Fruit fly (Drosophila melanogaster): Measurements from ENCODE around the gene CG10581.

CG10581 gene

DNA sequence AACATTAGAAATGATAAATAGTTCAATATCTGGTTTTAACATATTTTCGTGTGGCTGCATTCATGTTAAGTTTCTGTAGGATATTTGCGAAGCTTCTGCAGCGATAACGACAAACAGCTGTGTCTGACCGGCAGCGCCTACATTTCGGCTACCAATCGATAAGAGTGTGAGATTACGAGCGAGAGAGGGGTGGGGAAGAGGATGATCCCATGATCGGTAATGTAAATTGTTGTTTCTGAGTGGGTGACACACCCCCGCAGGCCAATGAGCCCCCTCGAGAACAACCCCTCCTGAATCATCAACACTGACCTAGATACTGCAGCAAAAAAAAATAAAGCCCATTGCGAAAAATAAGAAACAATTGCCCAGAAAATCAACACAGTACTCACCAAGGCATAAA, 9.4 kb downstream of the CG10581 start:
- TF ChIP-seq CG8478 (optimal IDR thresholded peaks at IDR 0.05), result no peak
- no peak for TF ChIP-seq CTCF (optimal IDR thresholded peaks at IDR 0.05)

DNA sequence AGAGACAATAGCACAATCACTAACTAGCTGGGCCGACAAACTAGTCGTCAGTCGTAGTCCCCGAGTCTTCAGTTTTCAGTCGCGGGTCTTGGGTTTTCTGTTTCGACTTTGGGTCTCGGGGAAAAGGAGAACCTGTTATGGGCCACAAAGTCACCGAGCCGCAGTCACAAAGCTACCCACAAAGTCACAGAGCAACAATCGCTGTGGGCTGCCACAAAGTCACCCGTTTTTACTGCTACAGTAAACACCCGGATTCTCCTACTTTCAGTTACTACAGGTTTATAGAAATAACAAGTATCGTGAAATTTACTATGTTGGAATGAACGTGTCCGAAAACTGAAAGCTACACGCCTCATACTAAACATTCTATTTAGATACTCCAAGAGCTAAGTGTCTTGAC, 10.2 kb downstream of the CG10581 start:
- TF ChIP-seq CG8478 (optimal IDR thresholded peaks at IDR 0.05) (no peak), CTCF (optimal IDR thresholded peaks at IDR 0.05) (no peak)

DNA sequence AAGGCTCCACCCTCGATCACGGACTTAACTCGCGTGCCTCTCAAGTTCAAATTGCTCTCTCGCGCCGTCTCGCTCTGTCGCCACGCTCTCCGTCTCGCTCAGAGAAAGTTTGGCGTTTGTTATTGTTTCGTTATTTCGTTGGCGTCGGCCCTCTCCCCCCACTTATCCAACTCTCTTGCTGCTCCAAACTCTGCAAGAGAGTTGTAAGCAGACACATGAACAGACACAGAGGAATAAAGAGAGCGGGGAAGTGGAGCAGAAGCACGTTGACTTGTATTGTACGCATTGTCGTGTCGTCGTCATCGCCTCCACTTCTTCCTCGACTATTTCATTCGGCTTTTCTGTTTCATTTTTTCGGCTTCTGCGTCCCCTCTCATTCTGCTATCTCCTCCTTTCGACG, 10.6 kb downstream of the CG10581 start:
- TF ChIP-seq CTCF (optimal IDR thresholded peaks at IDR 0.05), result no peak
- TF ChIP-seq CG8478 (optimal IDR thresholded peaks at IDR 0.05), result no peak

DNA sequence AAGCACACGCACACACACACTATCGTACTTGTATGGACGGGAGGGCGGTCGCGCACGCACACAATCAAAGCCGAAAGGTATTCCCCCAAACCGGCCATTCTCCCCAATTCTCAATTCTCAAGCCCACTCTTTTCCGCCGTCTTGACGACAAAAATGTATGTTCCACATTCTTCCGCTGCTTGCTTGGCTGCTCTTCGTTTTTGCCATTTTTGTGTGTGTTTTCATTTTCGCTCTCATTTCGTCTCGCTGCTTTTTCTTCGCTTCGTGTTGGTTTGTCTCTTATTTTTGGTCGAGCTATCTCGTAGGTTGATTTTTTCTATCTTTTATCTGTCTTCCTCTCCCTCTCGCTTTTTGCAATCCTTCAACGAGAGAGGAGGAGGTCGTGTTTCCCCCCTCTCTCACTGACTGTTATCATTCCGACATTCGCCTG, 19.5 kb downstream of the CG10581 start:
- TF ChIP-seq CTCF (optimal IDR thresholded peaks at IDR 0.05) (no peak), CG8478 (optimal IDR thresholded peaks at IDR 0.05) (no peak)

DNA sequence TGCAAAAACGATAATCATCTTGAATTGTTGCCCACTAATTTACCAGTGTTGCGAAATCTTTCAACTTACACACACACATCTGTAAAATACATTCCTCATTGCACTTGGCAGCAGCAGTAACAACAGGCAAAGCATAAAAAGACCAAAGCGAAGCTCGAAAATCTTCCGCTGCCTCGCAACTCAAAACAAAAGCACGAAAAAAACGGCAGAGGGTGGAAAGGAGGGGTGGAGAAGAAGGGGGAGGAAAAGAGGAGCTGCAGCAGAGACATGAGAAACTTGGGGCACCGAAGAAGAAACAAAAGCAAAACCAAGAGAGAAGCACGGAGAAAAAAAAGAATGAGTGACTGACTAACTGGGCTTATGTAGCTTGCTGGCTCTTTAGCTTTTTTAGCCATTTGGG, 20.5 kb downstream of the CG10581 start:
- TF ChIP-seq CTCF (optimal IDR thresholded peaks at IDR 0.05) (no peak), CG8478 (optimal IDR thresholded peaks at IDR 0.05) (no peak)

DNA sequence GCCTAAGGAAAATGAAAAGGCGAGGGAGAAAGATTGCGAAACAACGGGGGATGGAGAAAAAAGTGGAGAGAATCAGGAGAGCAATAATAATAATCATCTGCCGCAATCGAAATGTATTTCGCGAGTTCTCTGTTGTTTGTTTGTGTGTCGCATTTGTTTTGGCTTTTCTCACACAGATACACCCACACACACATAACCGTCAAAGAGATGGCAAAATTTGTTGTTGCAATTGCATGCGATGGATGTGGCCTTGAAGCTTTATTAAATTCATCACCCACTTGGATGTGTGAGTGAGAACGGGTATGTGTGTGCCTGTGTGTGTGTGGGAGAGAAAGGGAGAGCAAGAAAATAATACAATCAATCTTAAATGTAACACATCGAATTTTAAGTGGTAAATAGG, 22.3 kb downstream of the CG10581 start:
- no peak for TF ChIP-seq CTCF (optimal IDR thresholded peaks at IDR 0.05)
- TF ChIP-seq CG8478 (optimal IDR thresholded peaks at IDR 0.05), result no peak

DNA sequence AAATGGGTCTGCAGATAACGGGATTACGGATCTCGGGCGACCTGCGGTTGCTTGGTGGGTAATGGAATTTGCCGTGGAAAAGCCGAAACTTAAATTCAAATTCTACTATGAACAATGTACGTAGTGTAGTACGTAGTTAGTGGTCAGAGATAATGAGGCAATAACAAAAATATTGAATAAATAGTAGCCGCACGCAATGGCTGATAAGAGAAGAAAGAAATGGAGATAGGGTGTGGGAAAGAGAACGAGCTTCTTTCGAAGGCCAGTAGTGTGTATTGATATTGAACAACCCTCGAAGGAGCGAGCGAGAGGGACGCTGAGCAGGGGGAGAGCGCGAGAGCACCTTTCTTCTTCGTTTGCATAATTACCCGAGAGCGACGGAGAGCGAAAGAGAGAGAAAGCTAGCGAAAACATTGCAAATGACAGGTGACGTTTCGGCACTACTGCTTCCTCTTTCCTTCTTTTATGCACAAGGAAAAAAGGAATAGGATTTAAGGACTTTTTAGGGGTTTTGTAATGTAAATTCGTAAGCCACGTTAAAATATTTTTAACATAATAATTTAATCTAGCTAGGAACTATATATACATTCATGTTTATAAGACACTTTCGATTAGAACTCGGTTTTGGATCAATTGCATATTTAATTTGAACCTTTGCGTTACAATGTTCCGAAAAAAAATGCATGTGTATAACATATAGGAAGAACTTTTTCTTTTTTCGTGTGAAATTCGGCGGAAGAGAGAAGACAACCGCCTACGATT, 23.0 kb downstream of the CG10581 start:
- no peak for TF ChIP-seq CG8478 (optimal IDR thresholded peaks at IDR 0.05)
- no peak for TF ChIP-seq CTCF (optimal IDR thresholded peaks at IDR 0.05)

DNA sequence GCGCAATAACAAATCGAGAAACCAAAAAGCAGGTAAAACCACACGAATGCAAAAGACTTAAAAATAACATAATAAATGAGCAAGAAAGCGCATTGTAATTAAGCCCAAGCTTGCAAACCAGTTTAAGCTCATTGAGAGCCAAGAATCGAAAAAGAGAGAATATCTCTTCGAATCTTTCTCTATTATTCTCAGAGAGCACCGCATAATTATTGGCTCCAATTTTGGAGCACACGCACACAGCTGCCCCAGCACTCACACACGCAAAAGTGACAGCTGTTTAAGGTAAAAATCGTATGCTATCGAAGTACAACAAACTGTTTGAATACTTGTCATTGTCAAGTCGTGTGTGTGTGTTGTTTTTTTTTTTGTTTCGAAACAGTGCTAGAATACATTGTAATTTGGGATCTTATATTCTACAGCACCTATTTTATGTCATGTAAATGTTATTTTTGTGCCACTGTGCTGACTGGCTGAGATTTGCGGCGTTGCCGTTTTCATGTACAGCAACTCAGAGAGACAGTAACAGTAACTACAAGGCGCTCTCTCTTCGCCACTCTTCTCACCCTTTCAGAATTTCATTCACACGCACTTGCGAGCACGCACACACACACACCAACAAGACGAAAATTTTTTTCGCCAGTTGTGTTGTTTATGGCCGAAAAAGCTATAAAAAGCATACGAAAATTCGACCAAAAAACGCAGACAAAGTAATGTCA, 24.4 kb downstream of the CG10581 start:
- no peak for TF ChIP-seq CG8478 (optimal IDR thresholded peaks at IDR 0.05)
- no peak for TF ChIP-seq CTCF (optimal IDR thresholded peaks at IDR 0.05)

DNA sequence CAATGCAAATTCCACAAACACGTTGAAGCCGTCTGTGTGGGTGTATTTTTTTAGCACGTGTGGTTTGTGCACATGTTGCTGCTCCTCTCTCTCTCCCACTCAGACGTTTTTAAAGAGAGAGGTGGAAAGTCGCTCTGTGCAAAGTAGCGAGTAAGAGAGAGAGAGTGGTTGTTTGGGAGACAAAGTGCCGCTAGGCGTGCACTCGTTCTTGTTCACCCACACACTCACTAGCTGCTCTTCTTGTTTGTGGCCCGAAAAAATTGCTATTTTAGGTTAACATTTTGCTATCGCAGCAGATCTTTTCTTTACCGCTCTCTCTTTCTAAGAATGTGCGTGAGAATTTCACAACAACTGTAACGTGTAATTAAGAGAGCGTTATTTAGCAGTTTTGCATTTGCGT, 25.1 kb downstream of the CG10581 start:
- TF ChIP-seq CTCF (optimal IDR thresholded peaks at IDR 0.05), result no peak
- no peak for TF ChIP-seq CG8478 (optimal IDR thresholded peaks at IDR 0.05)

DNA sequence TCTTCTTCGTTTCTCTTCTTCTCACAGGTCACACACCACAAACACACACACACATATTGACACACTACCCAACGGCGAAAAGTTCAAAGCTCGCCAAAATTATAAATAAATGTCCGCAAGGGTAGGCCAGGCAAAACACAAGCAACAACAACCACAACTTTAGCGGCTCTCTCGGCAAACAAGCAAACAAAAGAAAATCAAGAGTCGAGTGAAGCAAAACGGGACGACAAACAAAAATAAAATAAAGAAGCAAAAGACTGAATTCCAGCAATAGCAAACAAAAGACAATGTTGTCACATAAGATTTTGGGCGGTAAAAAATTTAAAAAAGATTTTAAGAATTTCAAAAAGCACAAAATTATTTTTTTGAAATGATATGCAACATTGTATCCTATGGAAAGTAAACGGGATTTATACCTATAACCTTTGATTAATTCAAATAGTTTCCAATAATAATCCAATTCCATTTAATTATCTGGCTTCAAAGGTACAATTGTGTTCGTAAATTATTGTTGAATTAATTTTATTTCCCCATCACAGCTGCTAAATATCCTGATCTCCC, 25.7 kb downstream of the CG10581 start:
- TF ChIP-seq CG8478 (optimal IDR thresholded peaks at IDR 0.05), result no peak

DNA sequence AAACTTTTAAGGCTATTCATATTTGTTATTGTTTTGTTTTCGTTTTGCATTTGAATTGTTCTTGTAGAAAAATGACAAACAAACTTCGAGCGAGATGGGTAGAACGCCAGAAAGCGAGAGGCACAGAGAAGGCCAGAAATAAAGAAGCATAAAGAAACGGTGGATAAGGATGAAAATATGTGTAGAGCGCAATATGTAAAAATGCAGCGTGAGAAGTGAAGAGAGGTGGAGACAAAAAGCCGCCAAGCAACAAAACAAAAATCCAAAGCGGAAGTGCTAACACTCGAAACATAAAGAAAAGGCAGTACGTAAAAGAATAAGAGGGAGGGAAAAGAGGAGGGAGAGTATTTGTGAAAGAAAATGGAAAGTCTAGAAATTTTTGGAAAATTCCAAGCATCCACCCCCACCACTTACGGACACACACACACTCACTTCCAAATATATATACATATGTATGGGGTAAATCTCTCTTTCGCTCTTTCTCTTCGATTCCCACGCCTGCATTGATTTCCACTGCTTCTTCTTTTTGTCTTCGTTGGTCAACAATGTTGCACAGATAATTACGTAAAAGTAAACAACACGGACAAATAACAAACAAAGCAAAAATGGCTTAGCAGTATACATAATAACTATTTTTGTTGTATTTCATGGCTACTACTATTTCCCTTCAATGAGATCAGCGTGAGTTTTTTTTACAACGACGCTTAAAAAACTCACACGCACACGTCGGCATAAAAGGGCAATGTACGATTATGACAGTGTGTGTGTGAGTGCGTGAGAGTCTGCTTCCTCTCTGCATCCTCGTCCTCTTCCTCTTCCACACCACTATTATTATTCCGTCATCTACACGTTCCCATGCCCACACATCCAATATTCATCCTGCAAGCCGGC, 26.4 kb downstream of the CG10581 start:
- no peak for TF ChIP-seq CTCF (optimal IDR thresholded peaks at IDR 0.05)
- TF ChIP-seq CG8478 (optimal IDR thresholded peaks at IDR 0.05), result no peak

DNA sequence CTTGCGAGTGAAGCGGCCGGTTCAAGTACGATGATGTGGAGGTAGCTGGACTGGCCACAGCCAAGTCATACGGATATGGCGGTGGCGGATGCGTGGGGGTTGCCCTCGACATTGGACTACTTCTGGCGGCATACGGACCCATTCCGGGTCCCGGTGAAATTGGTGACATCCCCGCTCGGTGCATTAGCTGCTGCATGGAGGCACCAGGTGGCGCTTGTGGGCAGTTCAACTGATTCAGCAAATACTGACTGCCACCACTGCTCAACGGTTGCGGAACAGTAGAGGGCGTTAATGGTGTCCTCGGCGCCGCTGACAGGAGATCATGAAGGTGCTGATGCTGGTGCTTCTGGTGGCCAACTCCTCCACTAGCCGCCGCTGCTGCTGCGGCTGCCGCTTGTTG, 34.4 kb downstream of the CG10581 start:
- TF ChIP-seq CG8478 (optimal IDR thresholded peaks at IDR 0.05) (no peak), CTCF (optimal IDR thresholded peaks at IDR 0.05) (peak; percentile 48 to 56)

DNA sequence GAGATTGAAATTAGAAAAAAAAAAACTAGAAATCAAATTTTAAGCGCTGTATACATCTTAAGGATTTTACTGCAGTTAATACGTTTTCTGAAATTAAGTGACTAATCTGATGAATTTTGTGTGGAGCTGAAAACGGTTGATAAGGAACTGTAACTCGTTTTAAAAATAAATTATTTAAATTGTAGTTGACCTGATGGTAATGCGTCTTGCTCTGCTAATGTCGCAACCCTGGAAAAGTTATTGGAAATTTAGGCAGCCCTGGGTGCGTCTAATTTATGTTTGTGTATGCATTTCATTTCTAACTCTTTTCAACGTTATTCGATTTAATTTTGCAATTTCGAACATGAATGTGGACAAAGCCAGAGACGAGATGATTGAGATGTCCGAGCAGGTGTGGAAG, 42.6 kb downstream of the CG10581 start, which contains the start of gene CG12984:
CG12984 (plus strand) TSS at position 301 of the 400 bp plus-strand sequence.
- TF ChIP-seq CTCF (optimal IDR thresholded peaks at IDR 0.05) (no peak), CG8478 (optimal IDR thresholded peaks at IDR 0.05) (no peak)

DNA sequence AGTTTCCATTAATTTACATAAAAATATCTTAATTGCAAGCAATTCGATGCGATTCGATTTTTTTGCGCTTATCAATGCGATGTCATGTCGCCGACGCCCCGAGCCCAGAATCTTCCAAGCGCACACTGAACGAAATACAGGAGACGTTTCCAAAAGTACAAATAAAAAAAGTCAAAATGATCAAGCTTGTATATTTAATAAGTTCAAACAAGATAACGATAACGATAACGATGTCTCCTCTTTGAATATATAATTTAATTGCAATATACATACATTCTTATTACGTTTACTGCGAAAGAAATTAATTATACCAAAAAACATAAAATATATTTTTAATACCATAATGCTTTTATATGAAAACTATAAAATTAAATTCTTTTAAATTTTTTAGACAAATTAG, 43.8 kb downstream of the CG10581 start:
- TF ChIP-seq CTCF (optimal IDR thresholded peaks at IDR 0.05), result no peak
- no peak for TF ChIP-seq CG8478 (optimal IDR thresholded peaks at IDR 0.05)

DNA sequence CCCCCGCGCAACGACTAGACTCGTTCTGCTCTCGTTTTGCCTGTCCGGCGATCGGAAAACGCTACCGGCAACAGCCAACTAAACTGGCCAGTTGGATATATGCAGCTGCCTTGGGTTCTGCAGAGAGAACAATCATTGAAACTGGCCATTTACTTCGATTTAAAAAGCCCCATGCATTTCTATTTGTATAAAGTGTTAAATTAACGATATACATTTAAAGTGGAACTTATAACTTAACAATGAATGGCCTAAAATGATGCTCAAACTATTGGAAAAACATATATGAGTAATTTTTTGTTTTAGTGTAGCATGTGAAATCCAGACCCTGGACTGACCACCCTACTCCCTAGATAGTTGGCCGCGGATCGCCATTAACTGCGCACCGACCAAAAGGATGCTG, 45.1 kb downstream of the CG10581 start:
- no peak for TF ChIP-seq CTCF (optimal IDR thresholded peaks at IDR 0.05)
- no peak for TF ChIP-seq CG8478 (optimal IDR thresholded peaks at IDR 0.05)

Data from S2 (cell line).